Fruit fly (Drosophila melanogaster) whole organism, embryonic: Measurements from ENCODE around the gene Noa36.

Experiments used
- Ada2b ChIP-seq: fragments of 200-800 bp; sonication (Bioruptor generic); IDR thresholded peaks from 2 replicates; pipeline ENCODE4 v1.3.6; 2022; ENCODE audit warnings: missing biosample characterization, missing genetic modification characterization
- Aef1 ChIP-seq: fragments of 200-800 bp; sonication (Bioruptor generic); IDR thresholded peaks from 3 replicates; pipeline ENCODE4 v1.3.6; 2022; ENCODE audit warnings: missing biosample characterization, missing genetic modification characterization
- Antp ChIP-seq: fragments of 200-800 bp; sonication (Bioruptor generic); optimal IDR thresholded peaks from 3 replicates; lab custom pipeline; 2016; ENCODE audit warnings: missing biosample characterization, missing genetic modification characterization
- B-H1 ChIP-seq: fragments of 200-800 bp; sonication (Bioruptor generic); IDR thresholded peaks from 3 replicates; pipeline ENCODE4 v1.3.6; 2022; ENCODE audit warnings: missing biosample characterization, missing genetic modification characterization
- CG11093 ChIP-seq: fragments of 200-800 bp; sonication (Bioruptor generic); IDR thresholded peaks from 3 replicates; pipeline ENCODE4 v1.3.6; 2022; ENCODE audit warnings: missing biosample characterization, missing genetic modification characterization
- CG13123 ChIP-seq: fragments of 200-800 bp; sonication (Bioruptor generic); optimal IDR thresholded peaks from 2 replicates; lab custom pipeline; 2016; ENCODE audit warnings: missing biosample characterization, missing genetic modification characterization
- CG13624 ChIP-seq: fragments of 200-800 bp; sonication (Bioruptor generic); optimal IDR thresholded peaks from 2 replicates; lab custom pipeline; 2016; ENCODE audit warnings: missing biosample characterization, missing genetic modification characterization
- CG14014 ChIP-seq: fragments of 200-800 bp; sonication (Bioruptor generic); IDR thresholded peaks from 2 replicates; pipeline ENCODE4 v1.3.6; 2022; ENCODE audit warnings: missing biosample characterization, missing genetic modification characterization
- CG14441 ChIP-seq: fragments of 200-800 bp; sonication (Bioruptor generic); IDR thresholded peaks from 2 replicates; pipeline ENCODE4 v1.3.6; 2022; ENCODE audit warnings: missing biosample characterization, missing genetic modification characterization
- CG15269 ChIP-seq: fragments of 200-800 bp; sonication (Bioruptor generic); optimal IDR thresholded peaks from 2 replicates; lab custom pipeline; 2018; ENCODE audit warnings: missing biosample characterization, mild to moderate bottlenecking, missing genetic modification characterization, moderate library complexity
- CG1602 ChIP-seq: fragments of 200-800 bp; sonication (Bioruptor generic); optimal IDR thresholded peaks from 3 replicates; lab custom pipeline; 2016; ENCODE audit warnings: missing biosample characterization, missing genetic modification characterization
- CG17802 ChIP-seq: fragments of 200-800 bp; sonication (Bioruptor generic); optimal IDR thresholded peaks from 2 replicates; lab custom pipeline; 2018; ENCODE audit warnings: missing biosample characterization, mild to moderate bottlenecking, missing genetic modification characterization, moderate library complexity
- CG1832 ChIP-seq: fragments of 200-800 bp; sonication (Bioruptor generic); optimal IDR thresholded peaks from 2 replicates; lab custom pipeline; 2017; ENCODE audit warnings: missing biosample characterization, mild to moderate bottlenecking, missing genetic modification characterization, inconsistent platforms
- CG4854 ChIP-seq: fragments of 200-800 bp; sonication (Bioruptor generic); optimal IDR thresholded peaks from 2 replicates; lab custom pipeline; 2016; ENCODE audit warnings: missing biosample characterization, missing genetic modification characterization, inconsistent platforms
- CG6272 ChIP-seq: fragments of 200-800 bp; sonication (Bioruptor generic); IDR thresholded peaks from 2 replicates; pipeline ENCODE4 v1.3.6; 2022; ENCODE audit warnings: missing biosample characterization, missing genetic modification characterization
- CG7271 ChIP-seq: fragments of 200-800 bp; sonication (Bioruptor generic); optimal IDR thresholded peaks from 2 replicates; lab custom pipeline; 2018; ENCODE audit warnings: missing biosample characterization, mild to moderate bottlenecking, missing genetic modification characterization, moderate library complexity
- CG8359 ChIP-seq: fragments of 200-800 bp; sonication (Bioruptor generic); optimal IDR thresholded peaks from 2 replicates; lab custom pipeline; 2017; ENCODE audit warnings: missing biosample characterization, mild to moderate bottlenecking, missing genetic modification characterization, borderline replicate concordance
- CG9727 ChIP-seq: fragments of 200-800 bp; sonication (Bioruptor generic); optimal IDR thresholded peaks from 3 replicates; lab custom pipeline; 2017; ENCODE audit warnings: missing biosample characterization, mild to moderate bottlenecking, missing genetic modification characterization
- Chrac-16 ChIP-seq: fragments of 200-800 bp; sonication (Bioruptor generic); optimal IDR thresholded peaks from 3 replicates; lab custom pipeline; 2016; ENCODE audit warnings: missing biosample characterization, missing genetic modification characterization
- D19B ChIP-seq: fragments of 200-800 bp; sonication (Bioruptor generic); optimal IDR thresholded peaks from 2 replicates; lab custom pipeline; 2017; ENCODE audit warnings: missing biosample characterization, mild to moderate bottlenecking, missing genetic modification characterization
- Dip3 ChIP-seq: fragments of 200-800 bp; sonication (Bioruptor generic); optimal IDR thresholded peaks from 3 replicates; lab custom pipeline; 2016; ENCODE audit warnings: missing biosample characterization, missing genetic modification characterization
- Ets97D ChIP-seq: fragments of 200-800 bp; sonication (Bioruptor generic); optimal IDR thresholded peaks from 3 replicates; lab custom pipeline; 2016; ENCODE audit warnings: missing biosample characterization, missing genetic modification characterization
- Hr51 ChIP-seq, 2 experiments: fragments of 200-800 bp; sonication (Bioruptor generic); optimal IDR thresholded peaks; 2 replicates in 1 of 2; 3 replicates in 1 of 2; lab custom pipeline; 2016 to 2018; ENCODE audit warnings: missing biosample characterization in 2 of 2, missing genetic modification characterization in 2 of 2, mild to moderate bottlenecking in 1 of 2, moderate library complexity in 1 of 2
- Hsf ChIP-seq: fragments of 200-800 bp; sonication (Bioruptor generic); optimal IDR thresholded peaks from 3 replicates; lab custom pipeline; 2016; ENCODE audit warnings: missing biosample characterization, missing genetic modification characterization
- MESR4 ChIP-seq: fragments of 200-800 bp; sonication (Bioruptor generic); optimal IDR thresholded peaks from 2 replicates; lab custom pipeline; 2018; ENCODE audit warnings: missing biosample characterization, mild to moderate bottlenecking, missing genetic modification characterization, moderate library complexity
- NFAT ChIP-seq: fragments of 200-800 bp; sonication (Bioruptor generic); IDR thresholded peaks from 2 replicates; pipeline ENCODE4 v1.3.6; 2022; ENCODE audit warnings: missing biosample characterization, missing genetic modification characterization
- Pdp1 ChIP-seq, 2 experiments: fragments of 200-800 bp; sonication (Bioruptor generic); optimal IDR thresholded peaks; 3 replicates each; lab custom pipeline; 2016; ENCODE audit warnings: missing biosample characterization in 2 of 2, missing genetic modification characterization in 2 of 2, mild to moderate bottlenecking in 1 of 2, moderate library complexity in 1 of 2
- Ssrp ChIP-seq: fragments of 200-800 bp; sonication (Bioruptor generic); optimal IDR thresholded peaks from 2 replicates; lab custom pipeline; 2018; ENCODE audit warnings: missing biosample characterization, mild to moderate bottlenecking, missing genetic modification characterization, moderate library complexity
- Stat92E ChIP-seq, 3 experiments: fragments of >200 bp in 2 of 3; fragments of 200-800 bp in 1 of 3; sonication (Bioruptor generic) in 1 of 3; optimal IDR thresholded peaks; 2 replicates each; lab custom pipeline; 2017 to 2019; ENCODE audit warnings: missing biosample characterization in 3 of 3, missing genetic modification characterization in 3 of 3, mild to moderate bottlenecking in 1 of 3, moderate library complexity in 1 of 3
- Xbp1 ChIP-seq: fragments of 200-800 bp; sonication (Bioruptor generic); optimal IDR thresholded peaks from 3 replicates; lab custom pipeline; 2016; ENCODE audit warnings: missing biosample characterization, mild to moderate bottlenecking, missing genetic modification characterization
- YL-1 ChIP-seq: fragments of 200-800 bp; sonication (Bioruptor generic); optimal IDR thresholded peaks from 3 replicates; lab custom pipeline; 2017; ENCODE audit warnings: missing biosample characterization, mild to moderate bottlenecking, missing genetic modification characterization
- bcd ChIP-seq: fragments of 200-800 bp; sonication (Bioruptor generic); optimal IDR thresholded peaks from 2 replicates; lab custom pipeline; 2017; ENCODE audit warnings: missing biosample characterization, mild to moderate bottlenecking, missing genetic modification characterization
- bsh ChIP-seq, 2 experiments: fragments of 200-800 bp; sonication (Bioruptor generic); optimal IDR thresholded peaks; 2 replicates each; lab custom pipeline; 2017 to 2018; ENCODE audit warnings: mild to moderate bottlenecking in 2 of 2, missing biosample characterization in 2 of 2, missing genetic modification characterization in 2 of 2, moderate library complexity in 1 of 2
- caup ChIP-seq: fragments of 200-800 bp; sonication (Bioruptor generic); optimal IDR thresholded peaks from 3 replicates; lab custom pipeline; 2017; ENCODE audit warnings: missing biosample characterization, mild to moderate bottlenecking, missing genetic modification characterization, moderate library complexity; ENCODE audit not compliant: severe bottlenecking
- chm ChIP-seq: fragments of 200-800 bp; sonication (Bioruptor generic); IDR thresholded peaks from 2 replicates; pipeline ENCODE4 v1.3.6; 2022; ENCODE audit warnings: missing biosample characterization, missing genetic modification characterization
- croc ChIP-seq: fragments of 200-800 bp; sonication (Bioruptor generic); conservative IDR thresholded peaks from 3 replicates; pipeline ENCODE4 v1.3.6; 2022; ENCODE audit warnings: missing biosample characterization, missing genetic modification characterization
- fu2 ChIP-seq: fragments of 200-800 bp; sonication (Bioruptor generic); optimal IDR thresholded peaks from 2 replicates; lab custom pipeline; 2016; ENCODE audit warnings: missing biosample characterization, missing genetic modification characterization
- kay ChIP-seq: fragments of 200-800 bp; sonication (Bioruptor generic); optimal IDR thresholded peaks from 2 replicates; lab custom pipeline; 2016; ENCODE audit warnings: missing biosample characterization, missing genetic modification characterization
- lbe ChIP-seq: fragments of 200-800 bp; sonication (Bioruptor generic); optimal IDR thresholded peaks from 2 replicates; lab custom pipeline; 2016; ENCODE audit warnings: missing biosample characterization, mild to moderate bottlenecking, missing genetic modification characterization
- mam ChIP-seq: fragments of 200-800 bp; sonication (Bioruptor generic); optimal IDR thresholded peaks from 3 replicates; lab custom pipeline; 2016; ENCODE audit warnings: missing biosample characterization, missing genetic modification characterization
- pan ChIP-seq, 4 experiments: fragments of >200 bp in 3 of 4; fragments of 200-800 bp in 1 of 4; sonication (Bioruptor generic) in 1 of 4; optimal IDR thresholded peaks in 3 of 4; IDR thresholded peaks in 1 of 4; 2 replicates each; pipeline versions ENCODE4 v1.3.6 to Lab custom; 2017 to 2022; ENCODE audit warnings: missing biosample characterization in 2 of 4, missing genetic modification characterization in 2 of 4, mixed read lengths in 1 of 4
- run ChIP-seq: fragments of 200-800 bp; sonication (Bioruptor generic); optimal IDR thresholded peaks from 3 replicates; lab custom pipeline; 2018; ENCODE audit warnings: missing biosample characterization, mild to moderate bottlenecking, missing genetic modification characterization
- slou ChIP-seq: fragments of 200-800 bp; sonication (Bioruptor generic); optimal IDR thresholded peaks from 3 replicates; lab custom pipeline; 2016; ENCODE audit warnings: missing biosample characterization, missing genetic modification characterization
- tgo ChIP-seq: fragments of 200-800 bp; sonication (Bioruptor generic); IDR thresholded peaks from 3 replicates; pipeline ENCODE4 v1.3.6; 2022; ENCODE audit warnings: missing biosample characterization, missing genetic modification characterization
- tll ChIP-seq, 2 experiments: fragments of 200-800 bp in 1 of 2; fragments of >200 bp in 1 of 2; sonication (Bioruptor generic) in 1 of 2; optimal IDR thresholded peaks; 2 replicates each; lab custom pipeline; 2017 to 2019; ENCODE audit warnings: missing biosample characterization in 2 of 2, missing genetic modification characterization in 2 of 2, mild to moderate bottlenecking in 1 of 2, moderate library complexity in 1 of 2
- twi ChIP-seq: fragments of 200-800 bp; optimal IDR thresholded peaks from 2 replicates; lab custom pipeline; 2019; ENCODE audit warnings: missing biosample characterization, mild to moderate bottlenecking, missing genetic modification characterization, moderate library complexity

The Noa36 gene

dm6 chr3R:28599238-28600127 lies at the start of gene Noa36, which contains the start of gene Hrb98DE:
TSS of gene Noa36 (minus strand) at chr3R:28599288.
TSS of gene Hrb98DE (plus strand) at chr3R:28599834.
- peak; percentile 26 to 41 for TF ChIP-seq Pdp1 (GFP tag; optimal IDR thresholded peaks at IDR 0.05; lab: Kevin White, UChicago)
- peak; percentile 39 for TF ChIP-seq bcd (GFP tag; lab: Kevin White, UChicago)
- 0 out of 2 replicates have a peak, but pooled peaks have one; percentile 20 for TF ChIP-seq CG14014 (GFP tag; lab: Robert Waterston, UW)
- TF ChIP-seq Stat92E (GFP tag; optimal IDR thresholded peaks at IDR 0.05; lab: Kevin White, UChicago): peak in 1 of 3 experiments; percentile 69
- no peak for TF ChIP-seq caup
- 0 out of 2 replicates have a peak, but pooled peaks have one; percentile 16 for TF ChIP-seq Ada2b (GFP tag; lab: Robert Waterston, UW)
- no peak for TF ChIP-seq CG13123
- no peak for TF ChIP-seq twi (tag; lab: Kevin White, UChicago)
- TF ChIP-seq pan (optimal IDR thresholded peaks at IDR 0.05; lab: Kevin White, UChicago): no peak
- peak in 1 of 2 experiments; percentile 49 for TF ChIP-seq pan (GFP tag; optimal IDR thresholded peaks at IDR 0.05 in 1 of 2, IDR thresholded peaks at IDR 0.05 in 1 of 2)
- peak; percentile 37 for TF ChIP-seq slou (GFP tag; lab: Kevin White, UChicago)
- TF ChIP-seq MESR4 (GFP tag; lab: Kevin White, UChicago): peak; percentile 26
- peak; percentile 39; the same call in 1 of the 3 replicates for TF ChIP-seq tgo (GFP tag; lab: Robert Waterston, UW)
- peak; percentile 51 for TF ChIP-seq Xbp1 (GFP tag; lab: Kevin White, UChicago)
- TF ChIP-seq croc (GFP tag; lab: Robert Waterston, UW): 0 out of 3 replicates have a peak, but pooled peaks have one; percentile 18
- TF ChIP-seq CG15269 (tag; lab: Kevin White, UChicago): peak; percentile 40
- peak; percentile 63 for TF ChIP-seq CG17802 (tag; lab: Kevin White, UChicago)
- TF ChIP-seq Ets97D (GFP tag; lab: Kevin White, UChicago): no peak
- peak; percentile 25 for TF ChIP-seq CG9727 (GFP tag; lab: Kevin White, UChicago)
- TF ChIP-seq D19B: peak; percentile 15
- no peak for TF ChIP-seq run (tag; lab: Kevin White, UChicago)
- 0 out of 2 replicates have a peak, but pooled peaks have one; percentile 8 for TF ChIP-seq CG6272 (GFP tag; lab: Robert Waterston, UW)
- TF ChIP-seq CG1602 (GFP tag; lab: Kevin White, UChicago): peak; percentile 24
- TF ChIP-seq kay (GFP tag; lab: Kevin White, UChicago): no peak
- no peak for TF ChIP-seq CG8359 (GFP tag; lab: Kevin White, UChicago)
- TF ChIP-seq NFAT: peak; percentile 65; the same call in 1 of the 2 replicates
- TF ChIP-seq CG13624 (GFP tag; lab: Kevin White, UChicago): peak; percentile 16
- TF ChIP-seq chm (GFP tag; lab: Robert Waterston, UW): 0 out of 2 replicates have a peak, but pooled peaks have one; percentile 45
- peak; percentile 50; the same call in 1 of the 3 replicates for TF ChIP-seq CG11093 (GFP tag; lab: Robert Waterston, UW)
- TF ChIP-seq Hr51 (GFP tag; optimal IDR thresholded peaks at IDR 0.05; lab: Kevin White, UChicago): no peak
- TF ChIP-seq Chrac-16 (GFP tag; lab: Kevin White, UChicago): peak; percentile 6
- TF ChIP-seq mam (GFP tag; lab: Kevin White, UChicago): peak; percentile 51
- TF ChIP-seq B-H1 (GFP tag; lab: Robert Waterston, UW): no peak
- TF ChIP-seq fu2 (GFP tag; lab: Kevin White, UChicago): peak; percentile 36
- no peak for TF ChIP-seq CG7271 (tag; lab: Kevin White, UChicago)
- peak; percentile 59 for TF ChIP-seq Hsf
- TF ChIP-seq Ssrp: peak; percentile 18
- TF ChIP-seq YL-1 (GFP tag; lab: Kevin White, UChicago): peak; percentile 41
- peak; percentile 38; the same call in 1 of the 3 replicates for TF ChIP-seq Aef1 (GFP tag; lab: Robert Waterston, UW)
- TF ChIP-seq CG14441 (GFP tag; lab: Robert Waterston, UW): 0 out of 2 replicates have a peak, but pooled peaks have one; percentile 47
- TF ChIP-seq bsh (GFP tag; optimal IDR thresholded peaks at IDR 0.05; lab: Kevin White, UChicago): peak in 1 of 2 experiments; percentile 7
- no peak for TF ChIP-seq lbe
- peak; percentile 39 for TF ChIP-seq Dip3
- TF ChIP-seq tll (GFP tag; optimal IDR thresholded peaks at IDR 0.05; lab: Kevin White, UChicago): peak in 1 of 2 experiments; percentile 37
- no peak for TF ChIP-seq CG4854 (GFP tag; lab: Kevin White, UChicago)
- TF ChIP-seq CG1832 (GFP tag; lab: Kevin White, UChicago): no peak
- peak; percentile 0 for TF ChIP-seq Antp
